Fruit fly (Drosophila melanogaster) Kc167 (cell line): ENCODE measurements around the gene CG10793.

Source experiments
- Myc ChIP-seq: fragments of >200 bp; optimal IDR thresholded peaks from 2 replicates; lab custom pipeline; 2017; ENCODE audit warnings: missing external identifiers
- Sin3A ChIP-seq: fragments of >200 bp; optimal IDR thresholded peaks from 2 replicates; lab custom pipeline; 2018; ENCODE audit warnings: missing external identifiers
- insv ChIP-seq: fragments of >200 bp; optimal IDR thresholded peaks from 3 replicates; lab custom pipeline; 2018; ENCODE audit warnings: missing external identifiers
- ttk ChIP-seq: sonication (Bioruptor generic); optimal IDR thresholded peaks from 2 replicates; lab custom pipeline; 2017; ENCODE audit warnings: missing external identifiers

dm6 chrX:3357724-3358179, 41.5 kb upstream of the CG10793 start:
- no peak for TF ChIP-seq insv (lab: Kevin White, UChicago)
- no peak for TF ChIP-seq Sin3A (lab: Kevin White, UChicago)
- no peak for TF ChIP-seq Myc (lab: Kevin White, UChicago)
- no peak for TF ChIP-seq ttk
